Worm (Caenorhabditis elegans): ENCODE measurements around the gene col-99.
A peak's percentile ranks its signal among the peaks of the same experiment; 100 is the strongest.

col-99 gene

DNA sequence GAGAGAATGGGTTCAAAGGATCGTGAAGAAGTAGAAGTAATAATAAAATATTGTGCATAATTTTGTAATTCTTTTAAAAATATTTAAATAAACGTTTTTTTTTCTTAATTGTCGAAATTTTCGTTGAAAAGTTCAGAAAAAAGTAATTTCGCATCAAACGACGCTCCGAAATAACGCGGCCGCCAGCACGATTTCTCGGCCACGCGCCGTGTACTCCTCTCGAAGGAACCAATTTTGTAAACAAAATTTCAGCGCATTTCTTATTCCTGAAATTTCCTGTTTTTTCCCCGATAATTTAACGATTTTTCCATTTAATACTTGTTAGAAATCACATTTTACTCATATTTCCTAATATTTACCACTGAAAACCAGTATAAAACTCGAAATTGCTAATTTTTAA lies 44.3 kb upstream of the col-99 start, which contains the start of gene Y38C1AA.12 (continued):
- TF ChIP-seq eyg-1 (tag; optimal IDR thresholded peaks at IDR 0.05) (peak; percentile 53), ceh-24 (tag; optimal IDR thresholded peaks at IDR 0.05) (no peak), syd-9 (tag; optimal IDR thresholded peaks at IDR 0.05) (no peak), ceh-45 (GFP tag; IDR thresholded peaks at IDR 0.05) (no peak), nfya-1 (tag; optimal IDR thresholded peaks at IDR 0.05) (peak; percentile 35), pha-2 (tag; optimal IDR thresholded peaks at IDR 0.05) (peak; percentile 65), ztf-16 (tag; optimal IDR thresholded peaks at IDR 0.05) (peak; percentile 53), K02D7.2 (tag; optimal IDR thresholded peaks at IDR 0.05) (no peak), C08G9.2 (tag; optimal IDR thresholded peaks at IDR 0.05) (peak; percentile 94), ceh-31 (tag; optimal IDR thresholded peaks at IDR 0.05) (peak; percentile 93), K09A11.1 (tag; optimal IDR thresholded peaks at IDR 0.05; ENCODE audit: insufficient read depth) (no peak), ceh-14 (tag; optimal IDR thresholded peaks at IDR 0.05) (peak; percentile 65), ceh-6 (GFP tag; optimal IDR thresholded peaks at IDR 0.05) (no peak), F13H6.1 (tag; optimal IDR thresholded peaks at IDR 0.05) (peak; percentile 63), elt-4 (tag; optimal IDR thresholded peaks at IDR 0.05) (no peak), hlh-15 (tag; optimal IDR thresholded peaks at IDR 0.05) (peak; percentile 44), rnt-1 (tag; optimal IDR thresholded peaks at IDR 0.05) (peak; percentile 74), ceh-18 (tag; optimal IDR thresholded peaks at IDR 0.05) (peak; percentile 56), lin-11 (tag; optimal IDR thresholded peaks at IDR 0.05) (no peak), lim-6 (tag; optimal IDR thresholded peaks at IDR 0.05) (peak; percentile 58), unc-86 (tag; optimal IDR thresholded peaks at IDR 0.05) (peak; percentile 41), mec-3 (tag; optimal IDR thresholded peaks at IDR 0.05; ENCODE audit: borderline replicate concordance) (peak; percentile 56), sox-4 (tag; optimal IDR thresholded peaks at IDR 0.05) (no peak), pat-9 (tag; optimal IDR thresholded peaks at IDR 0.05) (no peak), nhr-232 (tag; optimal IDR thresholded peaks at IDR 0.05) (no peak), ets-4 (tag; optimal IDR thresholded peaks at IDR 0.05) (peak; percentile 87), dve-1 (tag; optimal IDR thresholded peaks at IDR 0.05) (no peak), ceh-22 (tag; optimal IDR thresholded peaks at IDR 0.05) (no peak), dmd-4 (tag; optimal IDR thresholded peaks at IDR 0.05; ENCODE audit: borderline replicate concordance) (no peak)

ce11 chrIV:189087-189486 lies 41.4 kb upstream of the col-99 start:
- TF ChIP-seq T23F11.4 (GFP tag; optimal IDR thresholded peaks at IDR 0.05): no peak
- no peak for TF ChIP-seq K09A11.1 (tag; optimal IDR thresholded peaks at IDR 0.05; ENCODE audit: insufficient read depth)
- TF ChIP-seq pha-2 (tag; optimal IDR thresholded peaks at IDR 0.05): no peak
- TF ChIP-seq sox-2 (GFP tag; IDR thresholded peaks at IDR 0.05): no peak
- TF ChIP-seq ceh-19 (GFP tag; optimal IDR thresholded peaks at IDR 0.05): no peak
- TF ChIP-seq rnt-1 (tag; optimal IDR thresholded peaks at IDR 0.05): no peak
- no peak for TF ChIP-seq zip-5 (tag; optimal IDR thresholded peaks at IDR 0.05)
- TF ChIP-seq Y22D7AL.16 (tag; optimal IDR thresholded peaks at IDR 0.05): no peak
- TF ChIP-seq nhr-11 (tag; optimal IDR thresholded peaks at IDR 0.05): no peak
- TF ChIP-seq pat-9 (tag; optimal IDR thresholded peaks at IDR 0.05): no peak
- no peak for TF ChIP-seq pha-4 (tag; optimal IDR thresholded peaks at IDR 0.05)
- TF ChIP-seq ahr-1 (tag; optimal IDR thresholded peaks at IDR 0.05): no peak
- no peak for TF ChIP-seq ceh-48 (tag; optimal IDR thresholded peaks at IDR 0.05)
- TF ChIP-seq ceh-18 (tag; optimal IDR thresholded peaks at IDR 0.05): no peak

DNA sequence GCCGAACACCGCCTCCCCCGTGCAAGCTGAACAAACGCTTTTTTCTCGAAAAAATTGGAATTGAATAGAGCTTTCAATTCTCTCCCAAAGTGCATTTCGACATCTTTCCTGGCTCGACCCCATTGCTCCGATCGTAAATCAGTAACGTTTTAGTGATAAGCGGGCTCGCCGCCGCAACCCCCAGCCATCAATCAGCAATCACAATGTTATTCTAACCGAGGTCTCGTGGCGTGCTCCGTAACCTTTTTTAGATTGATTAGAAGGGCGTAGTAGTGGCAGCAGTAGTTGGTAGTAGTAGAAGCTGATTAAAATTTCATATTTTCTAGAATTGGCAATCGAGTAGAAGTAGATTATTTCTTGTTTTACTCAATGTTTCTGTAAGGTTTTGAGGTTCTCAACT lies 39.6 kb upstream of the col-99 start:
- TF ChIP-seq rnt-1 (tag; optimal IDR thresholded peaks at IDR 0.05): no peak
- TF ChIP-seq ceh-24 (tag; optimal IDR thresholded peaks at IDR 0.05): no peak
- TF ChIP-seq ceh-14 (tag; optimal IDR thresholded peaks at IDR 0.05): peak; percentile 7

DNA sequence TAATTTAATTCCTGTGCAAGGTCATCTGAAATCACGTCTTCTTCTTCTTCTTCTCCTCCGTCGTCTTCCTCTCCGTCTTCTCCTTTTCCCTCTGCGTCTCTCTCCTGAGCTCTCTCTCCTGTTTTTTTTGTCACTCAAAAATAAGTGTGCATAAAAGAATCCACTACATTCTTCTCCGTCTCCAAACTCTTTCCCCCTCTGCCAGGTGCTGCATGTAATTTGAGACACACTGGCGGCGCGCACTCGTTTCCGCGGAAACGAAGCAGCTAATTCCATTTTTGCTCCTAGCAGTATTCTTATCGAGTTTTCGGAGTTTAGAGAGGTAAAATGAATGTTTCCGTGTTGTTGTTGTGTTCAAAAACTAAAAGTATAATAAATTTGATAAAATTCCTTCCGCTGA lies 38.4 kb upstream of the col-99 start:
- TF ChIP-seq hlh-15 (tag; optimal IDR thresholded peaks at IDR 0.05) (no peak), ceh-30 (tag; optimal IDR thresholded peaks at IDR 0.05) (no peak), sox-4 (tag; optimal IDR thresholded peaks at IDR 0.05) (no peak), F13H6.1 (tag; optimal IDR thresholded peaks at IDR 0.05) (no peak), syd-9 (tag; optimal IDR thresholded peaks at IDR 0.05) (no peak), ceh-18 (tag; optimal IDR thresholded peaks at IDR 0.05) (no peak), rnt-1 (tag; optimal IDR thresholded peaks at IDR 0.05) (no peak), ref-2 (tag; optimal IDR thresholded peaks at IDR 0.05) (no peak), npax-4 (tag; optimal IDR thresholded peaks at IDR 0.05) (no peak), odd-2 (tag; optimal IDR thresholded peaks at IDR 0.05) (no peak), unc-42 (tag; optimal IDR thresholded peaks at IDR 0.05) (peak; percentile 25), tbx-2 (tag; optimal IDR thresholded peaks at IDR 0.05) (peak; percentile 22), hlh-6 (tag; optimal IDR thresholded peaks at IDR 0.05) (no peak), fkh-10 (GFP tag; optimal IDR thresholded peaks at IDR 0.05) (no peak), ceh-19 (GFP tag; optimal IDR thresholded peaks at IDR 0.05) (peak; percentile 49), ceh-34 (tag; optimal IDR thresholded peaks at IDR 0.05) (peak; percentile 97), ceh-14 (tag; optimal IDR thresholded peaks at IDR 0.05) (peak; percentile 18), ama-1 (optimal IDR thresholded peaks at IDR 0.05) (no peak), K02D7.2 (tag; optimal IDR thresholded peaks at IDR 0.05) (no peak)
